Worm (Caenorhabditis elegans) whole organism, midembryonic: ENCODE results near the gene mob-2.

Experiments
- T22C8.4 ChIP-seq: fragments of 200-800 bp; sonication (Bioruptor generic); IDR thresholded peaks from 2 replicates; pipeline ENCODE4 v1.3.6; 2022; ENCODE audit warnings: missing genetic modification characterization, missing compliant biosample characterization
- flt-1 ChIP-seq: fragments of 200-800 bp; sonication (Bioruptor generic); IDR thresholded peaks from 2 replicates; pipeline ENCODE4 v1.3.6; 2022; ENCODE audit warnings: missing genetic modification characterization, missing compliant biosample characterization
- klf-2 ChIP-seq: fragments of 200-800 bp; sonication (Bioruptor generic); conservative IDR thresholded peaks from 2 replicates; pipeline ENCODE4 v1.3.6; 2022; ENCODE audit warnings: missing genetic modification reagents, missing genetic modification characterization, missing compliant biosample characterization
- ztf-23 ChIP-seq: fragments of 200-800 bp; sonication (Bioruptor generic); IDR thresholded peaks from 2 replicates; pipeline ENCODE4 v1.3.6; 2022; ENCODE audit warnings: missing genetic modification reagents, missing genetic modification characterization, missing compliant biosample characterization

DNA sequence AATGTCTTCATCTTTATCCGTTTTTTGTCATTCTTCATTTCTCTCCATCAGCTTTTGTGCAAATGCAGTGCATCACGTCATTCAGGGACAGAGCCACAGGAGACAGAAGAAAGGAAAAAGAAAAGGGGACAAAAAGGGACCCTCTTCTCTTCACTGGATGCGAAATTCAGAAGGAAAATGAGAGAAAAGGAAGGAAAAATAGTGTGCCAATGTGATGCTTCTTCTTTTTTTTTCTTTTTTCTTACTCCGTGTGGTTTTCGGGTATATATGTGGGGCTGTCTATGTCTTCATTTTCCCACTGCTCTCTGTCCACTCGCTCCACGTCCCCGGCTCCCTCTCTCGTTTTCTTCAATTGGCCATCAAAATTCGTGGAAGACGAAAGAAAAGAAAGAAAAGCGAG lies 40.6 kb upstream of the mob-2 start:
- TF ChIP-seq ztf-23 (no peak), flt-1 (GFP tag; lab: Robert Waterston, UW) (no peak), klf-2 (GFP tag; lab: Robert Waterston, UW) (no peak), T22C8.4 (GFP tag; lab: Robert Waterston, UW) (no peak)
